Worm (Caenorhabditis elegans) whole organism, mixed stage, embryonic: ENCODE measurements around the gene T05C1.2.

Experiments used
- blmp-1 ChIP-seq: fragments of 150-350 bp; optimal IDR thresholded peaks from 2 replicates; lab custom pipeline; 2014; ENCODE audit warnings: missing biosample characterization, missing genetic modification characterization
- ceh-39 ChIP-seq: fragments of 150-350 bp; optimal IDR thresholded peaks from 2 replicates; lab custom pipeline; 2014; ENCODE audit warnings: missing biosample characterization, missing genetic modification characterization
- ham-2 ChIP-seq: fragments of 200-800 bp; sonication (Bioruptor generic); optimal IDR thresholded peaks from 2 replicates; lab custom pipeline; 2018; ENCODE audit warnings: mild to moderate bottlenecking, missing genetic modification characterization, missing compliant biosample characterization
- nhr-12 ChIP-seq: fragments of 150-350 bp; optimal IDR thresholded peaks from 2 replicates; lab custom pipeline; 2014; ENCODE audit warnings: missing biosample characterization, missing genetic modification characterization
- nhr-237 ChIP-seq: fragments of 150-350 bp; optimal IDR thresholded peaks from 2 replicates; lab custom pipeline; 2014; ENCODE audit warnings: missing biosample characterization, missing genetic modification characterization
- nhr-28 ChIP-seq: fragments of 150-350 bp; optimal IDR thresholded peaks from 2 replicates; lab custom pipeline; 2014; ENCODE audit warnings: missing biosample characterization, missing genetic modification characterization
- unc-62 ChIP-seq: fragments of 150-350 bp; optimal IDR thresholded peaks from 2 replicates; lab custom pipeline; 2014; ENCODE audit warnings: missing biosample characterization, missing genetic modification reagents, missing genetic modification characterization

- TF ChIP-seq unc-62 (GFP tag; lab: Kevin White, UChicago): no peak
- no peak for TF ChIP-seq blmp-1 (tag; lab: Kevin White, UChicago)
- TF ChIP-seq nhr-12 (tag; lab: Kevin White, UChicago): no peak
- no peak for TF ChIP-seq ceh-39
- TF ChIP-seq ham-2 (GFP tag; lab: Kevin White, UChicago): no peak
- TF ChIP-seq nhr-28 (tag; lab: Kevin White, UChicago): no peak
- no peak for TF ChIP-seq nhr-237 (tag; lab: Kevin White, UChicago)
These were observed 47.6 kb downstream of the T05C1.2 start for ce11 chrII:4434278-4434677.
